Fruit fly (Drosophila melanogaster) whole organism, embryonic: Measurements from ENCODE around the gene CG9674.
A peak's percentile ranks its signal among the peaks of the same experiment; 100 is the strongest.

ENCODE experiments used
- Blimp-1 ChIP-seq: fragments of 200-800 bp; sonication (Bioruptor generic); optimal IDR thresholded peaks from 3 replicates; lab custom pipeline; 2018; ENCODE audit warnings: missing biosample characterization, missing genetic modification characterization, mild to moderate bottlenecking, moderate library complexity, missing genetic modification reagents
- CG10431 ChIP-seq: fragments of 200-800 bp; sonication (Bioruptor generic); optimal IDR thresholded peaks from 3 replicates; lab custom pipeline; 2018; ENCODE audit warnings: missing biosample characterization, mild to moderate bottlenecking, missing genetic modification characterization
- CG11723 ChIP-seq: fragments of 200-800 bp; sonication (Bioruptor generic); optimal IDR thresholded peaks from 2 replicates; lab custom pipeline; 2017; ENCODE audit warnings: missing biosample characterization, mild to moderate bottlenecking, missing genetic modification characterization
- CG12219 ChIP-seq: fragments of 200-800 bp; sonication (Bioruptor generic); optimal IDR thresholded peaks from 3 replicates; lab custom pipeline; 2018; ENCODE audit warnings: missing biosample characterization, mild to moderate bottlenecking, missing genetic modification characterization
- CG13624 ChIP-seq: fragments of 200-800 bp; sonication (Bioruptor generic); optimal IDR thresholded peaks from 2 replicates; lab custom pipeline; 2016; ENCODE audit warnings: missing biosample characterization, missing genetic modification characterization
- CG18476 ChIP-seq: fragments of 200-800 bp; sonication (Bioruptor generic); optimal IDR thresholded peaks from 2 replicates; lab custom pipeline; 2016; ENCODE audit warnings: missing biosample characterization, mild to moderate bottlenecking, missing genetic modification characterization
- CG3065 ChIP-seq: fragments of 200-800 bp; sonication (Bioruptor generic); optimal IDR thresholded peaks from 2 replicates; lab custom pipeline; 2016; ENCODE audit warnings: missing biosample characterization, missing genetic modification characterization
- CG31441 ChIP-seq: fragments of 200-800 bp; sonication (Bioruptor generic); IDR thresholded peaks from 2 replicates; pipeline ENCODE4 v1.3.6; 2022; ENCODE audit warnings: missing biosample characterization, missing genetic modification characterization
- CG34376 ChIP-seq: fragments of 200-800 bp; sonication (Bioruptor generic); optimal IDR thresholded peaks from 2 replicates; lab custom pipeline; 2018; ENCODE audit warnings: missing biosample characterization, mild to moderate bottlenecking, missing genetic modification characterization
- CG4328 ChIP-seq: fragments of 200-800 bp; sonication (Bioruptor generic); optimal IDR thresholded peaks from 3 replicates; lab custom pipeline; 2017; ENCODE audit warnings: missing biosample characterization, missing genetic modification reagents, missing genetic modification characterization
- CG43689 ChIP-seq: fragments of 200-800 bp; sonication (Bioruptor generic); IDR thresholded peaks from 2 replicates; pipeline ENCODE4 v1.3.6; 2022; ENCODE audit warnings: missing biosample characterization, missing genetic modification characterization
- CG6254 ChIP-seq: fragments of 200-800 bp; sonication (Bioruptor generic); optimal IDR thresholded peaks from 3 replicates; lab custom pipeline; 2017; ENCODE audit warnings: mild to moderate bottlenecking, missing biosample characterization, missing genetic modification reagents, missing genetic modification characterization
- CG6654 ChIP-seq: fragments of 200-800 bp; sonication (Bioruptor generic); optimal IDR thresholded peaks from 2 replicates; lab custom pipeline; 2017; ENCODE audit warnings: missing biosample characterization, mild to moderate bottlenecking, missing genetic modification characterization
- CG7745 ChIP-seq: fragments of 200-800 bp; sonication (Bioruptor generic); optimal IDR thresholded peaks from 2 replicates; lab custom pipeline; 2018; ENCODE audit warnings: missing biosample characterization, mild to moderate bottlenecking, missing genetic modification characterization, moderate library complexity
- CG9876 ChIP-seq: fragments of 200-800 bp; sonication (Bioruptor generic); optimal IDR thresholded peaks from 2 replicates; lab custom pipeline; 2016; ENCODE audit warnings: missing biosample characterization, missing genetic modification characterization
- CG9932 ChIP-seq: fragments of 200-800 bp; sonication (Bioruptor generic); IDR thresholded peaks from 2 replicates; pipeline ENCODE4 v1.3.6; 2022; ENCODE audit warnings: missing biosample characterization, missing genetic modification characterization
- CkIIα-i1 ChIP-seq: fragments of 200-800 bp; sonication (Bioruptor generic); IDR thresholded peaks from 2 replicates; pipeline ENCODE4 v1.3.6; 2022; ENCODE audit warnings: missing biosample characterization, missing genetic modification characterization
- CoRest ChIP-seq: fragments of 200-800 bp; sonication (Bioruptor generic); optimal IDR thresholded peaks from 3 replicates; lab custom pipeline; 2018; ENCODE audit warnings: missing biosample characterization, mild to moderate bottlenecking, missing genetic modification characterization, moderate library complexity
- Dp ChIP-seq: fragments of 200-800 bp; sonication (Bioruptor generic); optimal IDR thresholded peaks from 2 replicates; lab custom pipeline; 2018; ENCODE audit warnings: missing biosample characterization, mild to moderate bottlenecking, missing genetic modification characterization, moderate library complexity
- Fer2 ChIP-seq: fragments of 200-800 bp; sonication (Bioruptor generic); optimal IDR thresholded peaks from 2 replicates; lab custom pipeline; 2018; ENCODE audit warnings: missing biosample characterization, mild to moderate bottlenecking, missing genetic modification characterization, moderate library complexity
- HHEX ChIP-seq: fragments of 200-800 bp; sonication (Bioruptor generic); optimal IDR thresholded peaks from 3 replicates; lab custom pipeline; 2017; ENCODE audit warnings: missing biosample characterization, mild to moderate bottlenecking, missing genetic modification characterization, missing genetic modification reagents
- HLHmδ ChIP-seq: fragments of 200-800 bp; sonication (Bioruptor generic); optimal IDR thresholded peaks from 2 replicates; lab custom pipeline; 2018; ENCODE audit warnings: missing biosample characterization, mild to moderate bottlenecking, missing genetic modification characterization, moderate library complexity
- Lhr ChIP-seq: fragments of 200-800 bp; sonication (Bioruptor generic); optimal IDR thresholded peaks from 3 replicates; lab custom pipeline; 2017; ENCODE audit warnings: mild to moderate bottlenecking, missing biosample characterization, missing genetic modification reagents, missing genetic modification characterization
- Tbp ChIP-seq: fragments of >200 bp; optimal IDR thresholded peaks from 2 replicates; lab custom pipeline; 2018; ENCODE audit warnings: missing biosample characterization, missing genetic modification characterization
- Trl ChIP-seq, 3 experiments: fragments of >200 bp in 2 of 3; fragments of 200-800 bp in 1 of 3; sonication (Bioruptor generic) in 1 of 3; optimal IDR thresholded peaks; 2 replicates in 1 of 3; 3 replicates in 2 of 3; lab custom pipeline; 2016 to 2017; ENCODE audit warnings: missing biosample characterization in 1 of 3, missing genetic modification characterization in 1 of 3
- amos ChIP-seq: fragments of 200-800 bp; sonication (Bioruptor generic); IDR thresholded peaks from 2 replicates; pipeline ENCODE4 v1.3.6; 2022; ENCODE audit warnings: missing biosample characterization, missing genetic modification characterization; ENCODE audit not compliant: partially characterized antibody
- aop ChIP-seq: fragments of 200-800 bp; sonication (Bioruptor generic); IDR thresholded peaks from 2 replicates; pipeline ENCODE4 v1.3.6; 2022; ENCODE audit warnings: missing biosample characterization, missing genetic modification characterization
- ap ChIP-seq: fragments of 200-800 bp; sonication (Bioruptor generic); IDR thresholded peaks from 2 replicates; pipeline ENCODE4 v1.3.6; 2022; ENCODE audit warnings: missing biosample characterization, missing genetic modification characterization
- chif ChIP-seq, 2 experiments: fragments of 200-800 bp; sonication (Bioruptor generic); optimal IDR thresholded peaks; 3 replicates each; lab custom pipeline; 2016; ENCODE audit warnings: missing biosample characterization in 2 of 2, missing genetic modification characterization in 2 of 2
- chn ChIP-seq: fragments of 200-800 bp; sonication (Bioruptor generic); optimal IDR thresholded peaks from 2 replicates; lab custom pipeline; 2016; ENCODE audit warnings: missing biosample characterization, missing genetic modification characterization
- corto ChIP-seq: fragments of 200-800 bp; sonication (Bioruptor generic); optimal IDR thresholded peaks from 2 replicates; lab custom pipeline; 2016; ENCODE audit warnings: missing biosample characterization, mild to moderate bottlenecking, missing genetic modification characterization, moderate library complexity
- eyg ChIP-seq: fragments of 200-800 bp; sonication (Bioruptor generic); optimal IDR thresholded peaks from 3 replicates; lab custom pipeline; 2016; ENCODE audit warnings: missing biosample characterization, missing genetic modification characterization
- fru ChIP-seq: fragments of >200 bp; optimal IDR thresholded peaks from 2 replicates; lab custom pipeline; 2017
- grau ChIP-seq: fragments of 200-800 bp; optimal IDR thresholded peaks from 3 replicates; lab custom pipeline; 2019; ENCODE audit warnings: missing biosample characterization, mild to moderate bottlenecking, missing genetic modification characterization, moderate library complexity
- gsb-n ChIP-seq: fragments of 200-800 bp; sonication (Bioruptor generic); optimal IDR thresholded peaks from 3 replicates; lab custom pipeline; 2018; ENCODE audit warnings: missing biosample characterization, mild to moderate bottlenecking, missing genetic modification characterization
- insv ChIP-seq, 2 experiments: fragments of 200-800 bp; sonication (Bioruptor generic); optimal IDR thresholded peaks; 3 replicates each; lab custom pipeline; 2016 to 2018; ENCODE audit warnings: missing biosample characterization in 2 of 2, missing genetic modification characterization in 2 of 2
- lbe ChIP-seq: fragments of 200-800 bp; sonication (Bioruptor generic); optimal IDR thresholded peaks from 2 replicates; lab custom pipeline; 2016; ENCODE audit warnings: missing biosample characterization, mild to moderate bottlenecking, missing genetic modification characterization
- mld ChIP-seq: fragments of 200-800 bp; sonication (Bioruptor generic); IDR thresholded peaks from 3 replicates; pipeline ENCODE4 v1.3.6; 2022; ENCODE audit warnings: missing biosample characterization, missing genetic modification characterization; ENCODE audit not compliant: partially characterized antibody
- nau ChIP-seq: fragments of 200-800 bp; sonication (Bioruptor generic); optimal IDR thresholded peaks from 3 replicates; lab custom pipeline; 2017; ENCODE audit warnings: missing biosample characterization, mild to moderate bottlenecking, missing genetic modification characterization, missing genetic modification reagents
- nerfin-2 ChIP-seq: fragments of 200-800 bp; sonication (Bioruptor generic); IDR thresholded peaks from 2 replicates; pipeline ENCODE4 v1.3.6; 2022; ENCODE audit warnings: missing biosample characterization, missing genetic modification characterization; ENCODE audit not compliant: partially characterized antibody
- peb ChIP-seq: fragments of 200-800 bp; sonication (Bioruptor generic); IDR thresholded peaks from 2 replicates; pipeline ENCODE4 v1.3.6; 2022; ENCODE audit warnings: missing biosample characterization, missing genetic modification characterization
- psq ChIP-seq: fragments of 200-800 bp; sonication (Bioruptor generic); optimal IDR thresholded peaks from 2 replicates; lab custom pipeline; 2017; ENCODE audit warnings: missing biosample characterization, missing genetic modification characterization
- sisA ChIP-seq: fragments of 200-800 bp; sonication (Bioruptor generic); IDR thresholded peaks from 2 replicates; pipeline ENCODE4 v1.3.6; 2022; ENCODE audit warnings: missing biosample characterization, missing genetic modification characterization
- sob ChIP-seq: fragments of 200-800 bp; sonication (Bioruptor generic); IDR thresholded peaks from 2 replicates; pipeline ENCODE4 v1.3.6; 2022; ENCODE audit warnings: missing biosample characterization, missing genetic modification characterization
- twi ChIP-seq: fragments of 200-800 bp; optimal IDR thresholded peaks from 2 replicates; lab custom pipeline; 2019; ENCODE audit warnings: missing biosample characterization, mild to moderate bottlenecking, missing genetic modification characterization, moderate library complexity
- tx ChIP-seq: fragments of 200-800 bp; sonication (Bioruptor generic); optimal IDR thresholded peaks from 2 replicates; lab custom pipeline; 2016; ENCODE audit warnings: missing biosample characterization, missing genetic modification characterization
- usp ChIP-seq: fragments of >200 bp; optimal IDR thresholded peaks from 2 replicates; lab custom pipeline; 2017; ENCODE audit warnings: missing biosample characterization, missing genetic modification characterization
- vnd ChIP-seq: fragments of 200-800 bp; sonication (Bioruptor generic); IDR thresholded peaks from 3 replicates; pipeline ENCODE4 v1.3.6; 2022; ENCODE audit warnings: missing biosample characterization, missing genetic modification characterization; ENCODE audit not compliant: partially characterized antibody
- wdn ChIP-seq: fragments of 200-800 bp; sonication (Bioruptor generic); IDR thresholded peaks from 2 replicates; pipeline ENCODE4 v1.3.6; 2022; ENCODE audit warnings: missing biosample characterization, missing genetic modification characterization

CG9674 gene

dm6 chr3L:16844920-16845573, 37.5 kb upstream of the CG9674 start, which contains the start of the genes kud and Zcchc7 (continued):
- TF ChIP-seq grau (tag; lab: Kevin White, UChicago), result peak; percentile 79
- peak; percentile 62 for TF ChIP-seq sob (GFP tag; lab: Robert Waterston, UW)
- TF ChIP-seq Lhr, result peak; percentile 50
- no peak for TF ChIP-seq CG43689 (GFP tag; lab: Robert Waterston, UW)
- peak; percentile 12; the same call in 1 of the 2 replicates for TF ChIP-seq sisA (GFP tag; lab: Robert Waterston, UW)
- no peak for TF ChIP-seq Blimp-1 (GFP tag; lab: Kevin White, UChicago)
- peak; percentile 52 for TF ChIP-seq chn
- TF ChIP-seq CG11723 (GFP tag; lab: Kevin White, UChicago), result peak; percentile 53
- no peak for TF ChIP-seq CG6254 (GFP tag; lab: Kevin White, UChicago)
- no peak for TF ChIP-seq fru (lab: Kevin White, UChicago)
- TF ChIP-seq CkIIα-i1 (GFP tag; lab: Robert Waterston, UW), result no peak
- TF ChIP-seq nau, result no peak
- no peak for TF ChIP-seq ap (GFP tag; lab: Robert Waterston, UW)
- no peak for TF ChIP-seq CG7745 (tag; lab: Kevin White, UChicago)
- peak; percentile 70 for TF ChIP-seq Tbp (GFP tag; lab: Kevin White, UChicago)
- TF ChIP-seq mld (GFP tag; lab: Robert Waterston, UW), result no peak
- TF ChIP-seq lbe (GFP tag; lab: Kevin White, UChicago), result peak; percentile 43
- TF ChIP-seq nerfin-2 (GFP tag; lab: Robert Waterston, UW), result peak; percentile 44; the same call in 1 of the 2 replicates
- TF ChIP-seq CG18476 (GFP tag; lab: Kevin White, UChicago), result peak; percentile 42
- no peak for TF ChIP-seq usp (GFP tag; lab: Kevin White, UChicago)
- no peak for TF ChIP-seq CG3065 (GFP tag; lab: Kevin White, UChicago)
- peak; percentile 64 for TF ChIP-seq Fer2 (tag; lab: Kevin White, UChicago)
- TF ChIP-seq chif (GFP tag; optimal IDR thresholded peaks at IDR 0.05; lab: Kevin White, UChicago), result peak in 1 of 2 experiments; percentile 59
- TF ChIP-seq tx, result peak; percentile 43
- no peak for TF ChIP-seq HHEX (GFP tag; lab: Kevin White, UChicago)
- TF ChIP-seq HLHmδ (GFP tag; lab: Kevin White, UChicago), result no peak
- TF ChIP-seq Dp (GFP tag; lab: Kevin White, UChicago), result peak; percentile 20
- no peak for TF ChIP-seq peb
- no peak for TF ChIP-seq CG6654 (GFP tag; lab: Kevin White, UChicago)
- no peak for TF ChIP-seq eyg (GFP tag; lab: Kevin White, UChicago)
- peak; percentile 55 to 64 for TF ChIP-seq Trl (optimal IDR thresholded peaks at IDR 0.05; lab: Kevin White, UChicago)
- no peak for TF ChIP-seq Trl (GFP tag; optimal IDR thresholded peaks at IDR 0.05; lab: Kevin White, UChicago)
- peak; percentile 85 for TF ChIP-seq CoRest
- TF ChIP-seq CG13624 (GFP tag; lab: Kevin White, UChicago), result peak; percentile 56
- TF ChIP-seq insv (GFP tag; optimal IDR thresholded peaks at IDR 0.05; lab: Kevin White, UChicago), result peak in 1 of 2 experiments; percentile 50
- peak; percentile 77 for TF ChIP-seq CG34376
- peak; percentile 24; the same call in 1 of the 2 replicates for TF ChIP-seq amos
- TF ChIP-seq vnd (GFP tag; lab: Robert Waterston, UW), result peak; percentile 31; the same call in 1 of the 3 replicates
- TF ChIP-seq wdn (GFP tag; lab: Robert Waterston, UW), result no peak
- peak; percentile 3 for TF ChIP-seq psq (GFP tag; lab: Kevin White, UChicago)
- no peak for TF ChIP-seq CG9876 (GFP tag; lab: Kevin White, UChicago)
- TF ChIP-seq CG4328 (GFP tag; lab: Kevin White, UChicago), result peak; percentile 73
- TF ChIP-seq CG9932 (GFP tag; lab: Robert Waterston, UW), result peak; percentile 72
- no peak; the same call in 1 of the 2 replicates for TF ChIP-seq CG31441 (GFP tag; lab: Robert Waterston, UW)
- no peak for TF ChIP-seq CG10431 (GFP tag; lab: Kevin White, UChicago)
- TF ChIP-seq aop (GFP tag; lab: Robert Waterston, UW), result no peak
- peak; percentile 48 for TF ChIP-seq twi (tag; lab: Kevin White, UChicago)
- no peak for TF ChIP-seq corto (GFP tag; lab: Kevin White, UChicago)
- no peak for TF ChIP-seq gsb-n (tag; lab: Kevin White, UChicago)
- no peak for TF ChIP-seq CG12219 (GFP tag; lab: Kevin White, UChicago)
